Fruit fly (Drosophila melanogaster): Measurements from ENCODE around the gene CG31266.
A peak's percentile ranks its signal among the peaks of the same experiment; 100 is the strongest.

The CG31266 gene

DNA sequence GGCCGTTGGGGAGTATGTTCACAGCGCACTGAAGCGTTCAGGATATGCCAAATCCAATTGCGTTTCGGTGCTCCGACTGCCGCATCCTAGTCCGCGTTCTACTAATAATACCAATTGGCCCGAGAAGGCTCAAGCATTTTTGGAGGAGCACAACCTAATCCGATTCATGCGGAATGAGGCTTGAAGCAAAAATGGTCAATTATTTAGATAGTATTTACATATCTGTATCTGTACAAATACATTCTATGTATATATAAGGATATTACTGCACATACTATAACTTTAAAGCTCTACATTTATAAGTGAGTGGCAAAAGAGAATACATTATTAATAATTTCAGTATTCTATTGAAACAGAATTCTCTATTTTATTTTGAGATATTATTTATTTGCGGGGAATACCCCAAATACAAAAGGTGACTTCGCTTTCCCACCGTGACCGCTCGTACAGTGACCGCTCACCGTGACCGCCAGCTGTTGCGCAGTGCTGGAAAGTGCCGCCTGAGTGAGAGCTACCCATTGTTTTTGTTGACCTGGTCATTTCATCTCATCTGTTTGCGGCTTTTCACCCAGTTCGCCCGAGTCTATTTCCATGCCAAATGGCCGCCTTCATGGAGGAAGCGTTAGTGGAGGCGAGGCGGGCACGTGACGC lies 19.0 kb downstream of the CG31266 start, which contains the start of gene CG5292 (continued):
- TF ChIP-seq Dek (tag; optimal IDR thresholded peaks at IDR 0.05) (peak; percentile 57), CG8944 (GFP tag; optimal IDR thresholded peaks at IDR 0.05) (no peak), CG31224 (GFP tag; IDR thresholded peaks at IDR 0.05) (no peak), lmd (GFP tag; IDR thresholded peaks at IDR 0.05) (peak; percentile 42; the same call in 1 of the 2 replicates), Atf-2 (GFP tag; optimal IDR thresholded peaks at IDR 0.05) (no peak), CG15696 (tag; optimal IDR thresholded peaks at IDR 0.05) (peak; percentile 36), CG17359 (tag; optimal IDR thresholded peaks at IDR 0.05) (no peak), al (GFP tag; IDR thresholded peaks at IDR 0.05) (peak; percentile 22; the same call in 1 of the 2 replicates), CG12744 (GFP tag; optimal IDR thresholded peaks at IDR 0.05) (no peak), CG14014 (GFP tag; IDR thresholded peaks at IDR 0.05) (peak; percentile 33; the same call in 1 of the 2 replicates), BEAF-32 (GFP tag; optimal IDR thresholded peaks at IDR 0.05) (peak; percentile 50), Six4 (GFP tag; optimal IDR thresholded peaks at IDR 0.05) (no peak), ato (GFP tag; IDR thresholded peaks at IDR 0.05; ENCODE audit: partially characterized antibody) (no peak), Hr78 (GFP tag; optimal IDR thresholded peaks at IDR 0.05) (no peak), CG11695 (GFP tag; IDR thresholded peaks at IDR 0.05) (0 out of 3 replicates have a peak, but pooled peaks have one; percentile 33), tgo (GFP tag; IDR thresholded peaks at IDR 0.05) (peak; percentile 52; the same call in 2 of the 3 replicates), lilli (GFP tag; optimal IDR thresholded peaks at IDR 0.05) (no peak), CG6654 (GFP tag; optimal IDR thresholded peaks at IDR 0.05) (no peak), Dll (GFP tag; IDR thresholded peaks at IDR 0.05; ENCODE audit: partially characterized antibody) (peak; percentile 59; the same call in 2 of the 4 replicates), CG4404 (GFP tag; IDR thresholded peaks at IDR 0.05) (no peak), pros (GFP tag; optimal IDR thresholded peaks at IDR 0.05) (no peak), sna (GFP tag; IDR thresholded peaks at IDR 0.05; ENCODE audit: partially characterized antibody) (no peak), onecut (GFP tag; IDR thresholded peaks at IDR 0.05) (peak; percentile 52), wdn (GFP tag; IDR thresholded peaks at IDR 0.05) (no peak), Hey (tag; optimal IDR thresholded peaks at IDR 0.05) (no peak), Usf (GFP tag; optimal IDR thresholded peaks at IDR 0.05) (no peak), Hmr (GFP tag; optimal IDR thresholded peaks at IDR 0.05) (peak; percentile 77), CG1603 (tag; optimal IDR thresholded peaks at IDR 0.05) (peak; percentile 80), Atf3 (GFP tag; optimal IDR thresholded peaks at IDR 0.05) (no peak), CG10147 (GFP tag; optimal IDR thresholded peaks at IDR 0.05) (peak; percentile 23), fru (optimal IDR thresholded peaks at IDR 0.05) (no peak), dimm (GFP tag; IDR thresholded peaks at IDR 0.05) (no peak), ci (GFP tag; IDR thresholded peaks at IDR 0.05) (peak; percentile 88), pho (GFP tag; optimal IDR thresholded peaks at IDR 0.05) (peak; percentile 50), Oli (tag; optimal IDR thresholded peaks at IDR 0.05) (peak; percentile 33), Tbp (GFP tag; optimal IDR thresholded peaks at IDR 0.05) (no peak), Trl (optimal IDR thresholded peaks at IDR 0.05) (no peak), Trl (GFP tag; optimal IDR thresholded peaks at IDR 0.05) (peak; percentile 17), Nf-YA (GFP tag; IDR thresholded peaks at IDR 0.05) (no peak), CG12104 (GFP tag; optimal IDR thresholded peaks at IDR 0.05) (no peak), CG10274 (GFP tag; optimal IDR thresholded peaks at IDR 0.05) (no peak), CG5953 (GFP tag; IDR thresholded peaks at IDR 0.05) (0 out of 2 replicates have a peak, but pooled peaks have one; percentile 28), NC2β (GFP tag; optimal IDR thresholded peaks at IDR 0.05) (peak; percentile 10), fu2 (GFP tag; optimal IDR thresholded peaks at IDR 0.05) (no peak), exex (tag; optimal IDR thresholded peaks at IDR 0.05) (no peak), CG10267 (tag; optimal IDR thresholded peaks at IDR 0.05) (peak; percentile 85), Atf6 (GFP tag; IDR thresholded peaks at IDR 0.05) (no peak; the same call in 1 of the 2 replicates), kni (GFP tag; optimal IDR thresholded peaks at IDR 0.05) (no peak), CG17328 (GFP tag; IDR thresholded peaks at IDR 0.05) (peak; percentile 58), hkb (optimal IDR thresholded peaks at IDR 0.05) (no peak), hkb (GFP tag; IDR thresholded peaks at IDR 0.05) (no peak; the same call in 1 of the 2 replicates)
